Worm (Caenorhabditis elegans) whole organism, late embryonic: Measurements from ENCODE around the gene fbxc-24.

ENCODE experiments used
- ama-1 ChIP-seq: fragments of 150-350 bp; optimal IDR thresholded peaks from 2 replicates; lab custom pipeline; 2014
- dmd-4 ChIP-seq: sonication (generic microtip); optimal IDR thresholded peaks from 2 replicates; lab custom pipeline; 2016; ENCODE audit warnings: borderline replicate concordance, missing genetic modification characterization, missing compliant biosample characterization
- hlh-13 ChIP-seq: fragments of 200-800 bp; sonication (Bioruptor generic); optimal IDR thresholded peaks from 2 replicates; lab custom pipeline; 2018; ENCODE audit warnings: mild to moderate bottlenecking, missing genetic modification characterization, missing compliant biosample characterization
- hlh-15 ChIP-seq: sonication (generic microtip); optimal IDR thresholded peaks from 2 replicates; lab custom pipeline; 2016; ENCODE audit warnings: missing genetic modification characterization, missing compliant biosample characterization
- lin-11 ChIP-seq: fragments of 200-800 bp; sonication (Bioruptor generic); optimal IDR thresholded peaks from 2 replicates; lab custom pipeline; 2018; ENCODE audit warnings: mild to moderate bottlenecking, missing genetic modification characterization, missing compliant biosample characterization
- pqm-1 ChIP-seq: sonication (generic microtip); optimal IDR thresholded peaks from 2 replicates; lab custom pipeline; 2016; ENCODE audit warnings: missing genetic modification characterization, missing compliant biosample characterization
- rnt-1 ChIP-seq: sonication (generic microtip); optimal IDR thresholded peaks from 2 replicates; lab custom pipeline; 2016; ENCODE audit warnings: missing genetic modification characterization, missing compliant biosample characterization

DNA sequence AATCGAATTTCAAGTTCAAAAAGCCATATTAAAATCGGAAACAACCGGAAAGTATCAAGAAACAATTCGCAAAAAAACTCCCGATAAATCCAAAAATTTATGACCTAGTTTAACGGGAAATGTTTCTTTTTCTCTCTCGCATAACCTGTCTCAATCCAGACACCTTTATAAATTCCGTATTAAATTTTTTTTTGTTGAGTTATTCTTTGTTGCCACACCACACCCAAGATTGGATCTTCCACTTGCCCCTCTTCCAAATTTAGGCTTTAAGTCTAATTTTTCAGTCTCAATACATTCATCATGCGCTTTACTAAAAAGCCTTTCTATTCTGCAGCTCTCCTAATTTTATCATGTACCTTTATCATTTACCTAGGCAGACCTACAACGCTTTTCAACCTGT, 29.1 kb upstream of the fbxc-24 start, which contains the start of gene R07C3.3:
- TF ChIP-seq hlh-15 (tag; lab: Kevin White, UChicago) (no peak), hlh-13 (GFP tag; lab: Kevin White, UChicago) (no peak), rnt-1 (tag; lab: Kevin White, UChicago) (no peak), dmd-4 (tag; lab: Kevin White, UChicago) (no peak), pqm-1 (tag; lab: Kevin White, UChicago) (no peak), ama-1 (lab: Kevin White, UChicago) (no peak), lin-11 (no peak)
